Worm (Caenorhabditis elegans) whole organism, L4 larva: ENCODE results near the gene cks-1.

ENCODE experiments used
- F10B5.3 ChIP-seq: sonication (generic microtip); optimal IDR thresholded peaks from 2 replicates; lab custom pipeline; 2016; ENCODE audit warnings: mild to moderate bottlenecking, missing genetic modification characterization, missing compliant biosample characterization
- F44E2.7 ChIP-seq: fragments of 200-800 bp; sonication (Bioruptor generic); IDR thresholded peaks from 2 replicates; pipeline ENCODE4 v2.1.2; 2022; ENCODE audit warnings: missing genetic modification characterization, missing compliant biosample characterization
- Y105C5A.15 ChIP-seq: fragments of 200-800 bp; sonication (Bioruptor generic); IDR thresholded peaks from 2 replicates; pipeline ENCODE4 v1.3.6; 2022; ENCODE audit warnings: missing genetic modification characterization, missing compliant biosample characterization
- Y5F2A.4 ChIP-seq: fragments of 200-800 bp; sonication (Bioruptor generic); optimal IDR thresholded peaks from 2 replicates; lab custom pipeline; 2018; ENCODE audit warnings: mild to moderate bottlenecking, missing genetic modification characterization, missing compliant biosample characterization
- ZK546.5 ChIP-seq, 2 experiments: sonication (generic microtip); optimal IDR thresholded peaks; 2 replicates each; lab custom pipeline; 2017; ENCODE audit warnings: missing biosample characterization in 2 of 2, missing genetic modification characterization in 2 of 2
- aha-1 ChIP-seq: fragments of 150-350 bp; peaks from one replicate; lab custom pipeline; 2014; ENCODE audit warnings: missing biosample characterization, missing genetic modification characterization
- aly-2 ChIP-seq: sonication (generic microtip); optimal IDR thresholded peaks from 2 replicates; lab custom pipeline; 2018; ENCODE audit warnings: missing biosample characterization, missing genetic modification characterization
- arid-1 ChIP-seq: fragments of 200-800 bp; sonication (Bioruptor generic); conservative IDR thresholded peaks from 2 replicates; pipeline ENCODE4 v1.3.6; 2022; ENCODE audit warnings: missing genetic modification reagents, missing genetic modification characterization, missing compliant biosample characterization
- ceh-20 ChIP-seq: fragments of 200-800 bp; sonication (Bioruptor generic); IDR thresholded peaks from 2 replicates; pipeline ENCODE4 v1.3.6; 2022; ENCODE audit warnings: missing genetic modification reagents, missing genetic modification characterization, missing compliant biosample characterization
- ceh-28 ChIP-seq: fragments of 150-350 bp; optimal IDR thresholded peaks from 2 replicates; lab custom pipeline; 2014; ENCODE audit warnings: missing biosample characterization, missing genetic modification reagents, missing genetic modification characterization
- ceh-82 ChIP-seq: sonication (generic microtip); optimal IDR thresholded peaks from 2 replicates; lab custom pipeline; 2017; ENCODE audit warnings: missing biosample characterization, missing genetic modification characterization
- daf-12 ChIP-seq: fragments of 150-350 bp; optimal IDR thresholded peaks from 2 replicates; lab custom pipeline; 2014; ENCODE audit warnings: missing biosample characterization, missing genetic modification reagents, missing genetic modification characterization
- daf-16 ChIP-seq, 3 experiments: sonication (generic microtip); optimal IDR thresholded peaks; 2 replicates each; lab custom pipeline; 2016 to 2017; ENCODE audit warnings: missing genetic modification characterization in 3 of 3, missing genetic modification reagents in 3 of 3, mild to moderate bottlenecking in 2 of 3, missing compliant biosample characterization in 2 of 3, missing biosample characterization in 1 of 3, moderate library complexity in 1 of 3
- daf-19 ChIP-seq: fragments of 200-800 bp; sonication (Bioruptor generic); conservative IDR thresholded peaks from 2 replicates; pipeline ENCODE4 v1.3.6; 2022; ENCODE audit warnings: missing genetic modification characterization, missing compliant biosample characterization
- dmd-6 ChIP-seq: fragments of 200-800 bp; sonication (Bioruptor generic); IDR thresholded peaks from 2 replicates; pipeline ENCODE4 v1.3.6; 2022; ENCODE audit warnings: missing genetic modification reagents, missing genetic modification characterization, missing compliant biosample characterization
- dmd-8 ChIP-seq: fragments of 200-800 bp; sonication (Bioruptor generic); IDR thresholded peaks from 2 replicates; pipeline ENCODE4 v1.3.6; 2022; ENCODE audit warnings: missing genetic modification characterization, missing compliant biosample characterization
- dpl-1 ChIP-seq: fragments of 150-350 bp; optimal IDR thresholded peaks from 2 replicates; lab custom pipeline; 2014; ENCODE audit warnings: missing biosample characterization, missing genetic modification reagents, missing genetic modification characterization
- duxl-1 ChIP-seq: sonication (generic microtip); optimal IDR thresholded peaks from 2 replicates; lab custom pipeline; 2016; ENCODE audit warnings: mild to moderate bottlenecking, missing genetic modification characterization, moderate library complexity, missing compliant biosample characterization; ENCODE audit not compliant: poor library complexity
- dve-1 ChIP-seq: sonication (generic microtip); optimal IDR thresholded peaks from 2 replicates; lab custom pipeline; 2017; ENCODE audit warnings: antibody characterized with exemption, mild to moderate bottlenecking, missing genetic modification characterization, missing compliant biosample characterization; ENCODE audit not compliant: insufficient read depth
- gei-8 ChIP-seq: fragments of 200-800 bp; sonication (Bioruptor generic); optimal IDR thresholded peaks from 2 replicates; lab custom pipeline; 2018; ENCODE audit warnings: mild to moderate bottlenecking, missing genetic modification characterization, missing compliant biosample characterization
- hlh-11 ChIP-seq: fragments of 200-800 bp; sonication (Bioruptor generic); optimal IDR thresholded peaks from 2 replicates; lab custom pipeline; 2018; ENCODE audit warnings: mild to moderate bottlenecking, missing genetic modification characterization, missing compliant biosample characterization
- jun-1 ChIP-seq: fragments of 150-350 bp; optimal IDR thresholded peaks from 2 replicates; lab custom pipeline; 2014; ENCODE audit warnings: missing biosample characterization, missing genetic modification reagents, missing genetic modification characterization
- lim-7 ChIP-seq: fragments of 200-800 bp; sonication (Bioruptor generic); IDR thresholded peaks from 2 replicates; pipeline ENCODE4 v1.3.6; 2022; ENCODE audit warnings: missing genetic modification characterization, missing compliant biosample characterization
- lin-29 ChIP-seq: fragments of 200-800 bp; sonication (Bioruptor generic); IDR thresholded peaks from 2 replicates; pipeline ENCODE4 v1.3.6; 2022; ENCODE audit warnings: missing genetic modification reagents, missing genetic modification characterization, missing compliant biosample characterization
- lin-38 ChIP-seq: fragments of 200-800 bp; sonication (Bioruptor generic); IDR thresholded peaks from 2 replicates; pipeline ENCODE4 v1.3.6; 2022; ENCODE audit warnings: missing genetic modification reagents, missing genetic modification characterization, missing compliant biosample characterization
- madf-5 ChIP-seq, 2 experiments: fragments of 200-800 bp; sonication (Bioruptor generic); IDR thresholded peaks; 2 replicates each; pipeline ENCODE4 v1.3.6; 2022; ENCODE audit warnings: missing compliant biosample characterization in 2 of 2, missing genetic modification characterization in 2 of 2
- mdl-1 ChIP-seq, 2 experiments: fragments of 150-350 bp in 1 of 2; sonication (generic microtip) in 1 of 2; optimal IDR thresholded peaks; 2 replicates each; lab custom pipeline; 2014 to 2017; ENCODE audit warnings: missing biosample characterization in 2 of 2, missing genetic modification characterization in 2 of 2
- mxl-2 ChIP-seq: fragments of 200-800 bp; sonication (Bioruptor generic); conservative IDR thresholded peaks from 2 replicates; pipeline ENCODE4 v1.3.6; 2022; ENCODE audit warnings: missing genetic modification reagents, missing genetic modification characterization, missing compliant biosample characterization
- nhr-11 ChIP-seq: fragments of 150-350 bp; optimal IDR thresholded peaks from 2 replicates; lab custom pipeline; 2014; ENCODE audit warnings: missing biosample characterization, missing genetic modification characterization
- nhr-237 ChIP-seq: sonication (generic microtip); optimal IDR thresholded peaks from 2 replicates; lab custom pipeline; 2017; ENCODE audit warnings: missing biosample characterization, missing genetic modification characterization
- nhr-28 ChIP-seq: fragments of 150-350 bp; optimal IDR thresholded peaks from 2 replicates; lab custom pipeline; 2014; ENCODE audit warnings: missing biosample characterization, missing genetic modification characterization
- nhr-41 ChIP-seq: fragments of 200-800 bp; sonication (Bioruptor generic); IDR thresholded peaks from 2 replicates; pipeline ENCODE4 v1.3.6; 2022; ENCODE audit warnings: missing genetic modification reagents, missing genetic modification characterization, missing compliant biosample characterization
- nhr-42 ChIP-seq: fragments of 200-800 bp; sonication (Bioruptor generic); IDR thresholded peaks from 2 replicates; pipeline ENCODE4 v1.3.6; 2022; ENCODE audit warnings: missing genetic modification characterization, missing compliant biosample characterization
- nhr-48 ChIP-seq: sonication (generic microtip); optimal IDR thresholded peaks from 2 replicates; lab custom pipeline; 2016; ENCODE audit warnings: mild to moderate bottlenecking, missing genetic modification characterization, missing compliant biosample characterization
- nhr-76 ChIP-seq: fragments of 150-350 bp; optimal IDR thresholded peaks from 2 replicates; lab custom pipeline; 2014; ENCODE audit warnings: missing biosample characterization, missing genetic modification characterization
- nhr-77 ChIP-seq: fragments of 150-350 bp; optimal IDR thresholded peaks from 2 replicates; lab custom pipeline; 2014; ENCODE audit warnings: missing biosample characterization, missing genetic modification characterization
- php-3 ChIP-seq: fragments of 200-800 bp; sonication (Bioruptor generic); IDR thresholded peaks from 2 replicates; pipeline ENCODE4 v1.3.6; 2022; ENCODE audit warnings: missing genetic modification reagents, missing genetic modification characterization, missing compliant biosample characterization
- rbr-2 ChIP-seq: sonication (generic microtip); optimal IDR thresholded peaks from 2 replicates; lab custom pipeline; 2016; ENCODE audit warnings: missing genotype, missing genetic modification characterization, missing compliant biosample characterization
- sdz-12 ChIP-seq: fragments of 200-800 bp; sonication (Bioruptor generic); optimal IDR thresholded peaks from 2 replicates; lab custom pipeline; 2018; ENCODE audit warnings: mild to moderate bottlenecking, missing genetic modification characterization, missing compliant biosample characterization
- set-16 ChIP-seq: fragments of 200-800 bp; sonication (Bioruptor generic); IDR thresholded peaks from 2 replicates; pipeline ENCODE4 v1.3.6; 2022; ENCODE audit warnings: missing genetic modification reagents, missing genetic modification characterization, missing compliant biosample characterization
- skn-1 ChIP-seq: fragments of 150-350 bp; optimal IDR thresholded peaks from 2 replicates; lab custom pipeline; 2014; ENCODE audit warnings: missing biosample characterization, missing genetic modification characterization
- snpc-1.2 ChIP-seq: fragments of 200-800 bp; sonication (Bioruptor generic); IDR thresholded peaks from 2 replicates; pipeline ENCODE4 v1.3.6; 2022; ENCODE audit warnings: missing genetic modification reagents, missing genetic modification characterization, missing compliant biosample characterization
- tag-97 ChIP-seq: fragments of 200-800 bp; sonication (Bioruptor generic); IDR thresholded peaks from 2 replicates; pipeline ENCODE4 v1.3.6; 2022; ENCODE audit warnings: missing genetic modification characterization, missing compliant biosample characterization
- tra-1 ChIP-seq: fragments of 200-800 bp; sonication (Bioruptor generic); IDR thresholded peaks from 2 replicates; pipeline ENCODE4 v1.3.6; 2022; ENCODE audit warnings: missing genetic modification reagents, missing genetic modification characterization, missing compliant biosample characterization
- unc-130 ChIP-seq: sonication (generic microtip); optimal IDR thresholded peaks from 2 replicates; lab custom pipeline; 2016; ENCODE audit warnings: missing genetic modification reagents, missing genetic modification characterization, missing compliant biosample characterization
- unc-39 ChIP-seq: sonication (generic microtip); optimal IDR thresholded peaks from 2 replicates; lab custom pipeline; 2017; ENCODE audit warnings: missing biosample characterization, missing genetic modification characterization
- zfp-2 ChIP-seq: sonication (generic microtip); optimal IDR thresholded peaks from 2 replicates; lab custom pipeline; 2016; ENCODE audit warnings: mild to moderate bottlenecking, missing genetic modification characterization, missing compliant biosample characterization
- zip-11 ChIP-seq: fragments of 200-800 bp; sonication (Bioruptor generic); IDR thresholded peaks from 2 replicates; pipeline ENCODE4 v1.3.6; 2022; ENCODE audit warnings: missing genetic modification characterization, missing compliant biosample characterization
- zip-2 ChIP-seq: fragments of 150-350 bp; optimal IDR thresholded peaks from 2 replicates; lab custom pipeline; 2014; ENCODE audit warnings: missing biosample characterization, missing genetic modification characterization
- ztf-11 ChIP-seq: fragments of 150-350 bp; optimal IDR thresholded peaks from 2 replicates; lab custom pipeline; 2014; ENCODE audit warnings: missing biosample characterization, missing genetic modification characterization

Gene cks-1

ce11 chrIV:8538659-8539173 lies 25.0 kb downstream of the cks-1 start, which contains the start of gene hyl-1:
hyl-1 (plus strand) TSS chrIV:8539123.
- TF ChIP-seq Y5F2A.4 (GFP tag; lab: Kevin White, UChicago) = no peak
- 0 out of 2 replicates have a peak, but pooled peaks have one; percentile 19 for TF ChIP-seq zip-11 (GFP tag; lab: Robert Waterston, UW)
- TF ChIP-seq daf-19 (GFP tag; lab: Robert Waterston, UW) = no peak
- peak; percentile 65 for TF ChIP-seq snpc-1.2
- peak; percentile 78 for TF ChIP-seq aha-1
- peak; percentile 40; the same call in 1 of the 2 replicates for TF ChIP-seq lin-38 (GFP tag; lab: Robert Waterston, UW)
- no peak for TF ChIP-seq mdl-1 (tag; optimal IDR thresholded peaks at IDR 0.05; lab: Kevin White, UChicago)
- TF ChIP-seq madf-5 (GFP tag; IDR thresholded peaks at IDR 0.05; lab: Robert Waterston, UW) = no peak
- no peak for TF ChIP-seq nhr-76 (tag; lab: Kevin White, UChicago)
- TF ChIP-seq, all 104 proteins: peak for 4

ce11 chrIV:8539645-8540044 lies 25.9 kb downstream of the cks-1 start:
- TF ChIP-seq duxl-1 (no peak), mxl-2 (no peak), arid-1 (GFP tag; lab: Robert Waterston, UW) (no peak), nhr-77 (peak; percentile 24), unc-130 (GFP tag; lab: Kevin White, UChicago) (no peak), zip-2 (no peak), snpc-1.2 (no peak), set-16 (no peak), nhr-237 (tag; lab: Kevin White, UChicago) (no peak), dmd-6 (GFP tag; lab: Robert Waterston, UW) (peak; percentile 80), php-3 (GFP tag; lab: Robert Waterston, UW) (peak; percentile 53), ceh-20 (GFP tag; lab: Robert Waterston, UW) (no peak), tra-1 (GFP tag; lab: Robert Waterston, UW) (no peak), nhr-41 (GFP tag; lab: Robert Waterston, UW) (no peak), lin-29 (GFP tag; lab: Robert Waterston, UW) (no peak), daf-12 (tag; lab: Kevin White, UChicago) (no peak), dmd-8 (GFP tag; lab: Robert Waterston, UW) (no peak), dve-1 (tag; lab: Kevin White, UChicago) (peak; percentile 43), unc-39 (tag; lab: Kevin White, UChicago) (no peak), ztf-11 (tag; lab: Kevin White, UChicago) (no peak), nhr-76 (tag; lab: Kevin White, UChicago) (no peak), aly-2 (tag; lab: Kevin White, UChicago) (no peak), lim-7 (GFP tag; lab: Robert Waterston, UW) (no peak), skn-1 (no peak), Y105C5A.15 (GFP tag; lab: Robert Waterston, UW) (no peak), nhr-48 (no peak), rbr-2 (tag; lab: Kevin White, UChicago) (no peak), dpl-1 (GFP tag; lab: Kevin White, UChicago) (no peak), daf-16 (GFP tag; optimal IDR thresholded peaks at IDR 0.05; lab: Kevin White, UChicago) (no peak), daf-16 (tag; optimal IDR thresholded peaks at IDR 0.05; lab: Kevin White, UChicago) (peak; percentile 21), zfp-2 (tag; lab: Kevin White, UChicago) (no peak), sdz-12 (no peak), nhr-11 (tag; lab: Kevin White, UChicago) (no peak), hlh-11 (tag; lab: Kevin White, UChicago) (peak; percentile 36), F10B5.3 (no peak), ceh-28 (tag; lab: Kevin White, UChicago) (no peak), daf-19 (GFP tag; lab: Robert Waterston, UW) (no peak), ceh-82 (tag; lab: Kevin White, UChicago) (no peak), nhr-28 (tag; lab: Kevin White, UChicago) (peak; percentile 81), jun-1 (no peak), ZK546.5 (tag; optimal IDR thresholded peaks at IDR 0.05; lab: Kevin White, UChicago) (no peak), nhr-42 (GFP tag; lab: Robert Waterston, UW) (no peak), gei-8 (GFP tag; lab: Kevin White, UChicago) (no peak), F44E2.7 (no peak), tag-97 (no peak)
